Fruit fly (Drosophila melanogaster): Measurements from ENCODE around the gene PNUTS.

PNUTS gene

dm6 chr2L:827516-828362 lies 42.5 kb upstream of the PNUTS start (continued):
- TF ChIP-seq lilli (GFP tag; optimal IDR thresholded peaks at IDR 0.05) = no peak
- peak; percentile 48 for TF ChIP-seq CG17385 (GFP tag; optimal IDR thresholded peaks at IDR 0.05)
- no peak for TF ChIP-seq NFAT (GFP tag; IDR thresholded peaks at IDR 0.05)
- no peak for TF ChIP-seq CG7928 (GFP tag; optimal IDR thresholded peaks at IDR 0.05)
- TF ChIP-seq gem (tag; optimal IDR thresholded peaks at IDR 0.05) = peak; percentile 84
- no peak for TF ChIP-seq CG10565 (GFP tag; optimal IDR thresholded peaks at IDR 0.05)
- peak; percentile 42 for TF ChIP-seq unpg (GFP tag; optimal IDR thresholded peaks at IDR 0.05)
- TF ChIP-seq Ets97D (GFP tag; optimal IDR thresholded peaks at IDR 0.05) = no peak
- no peak for TF ChIP-seq Nf-YA (GFP tag; IDR thresholded peaks at IDR 0.05)
- peak; percentile 23 for TF ChIP-seq CG8388 (GFP tag; optimal IDR thresholded peaks at IDR 0.05)
- TF ChIP-seq CG15479 (GFP tag; optimal IDR thresholded peaks at IDR 0.05) = peak; percentile 42
- TF ChIP-seq ewg (GFP tag; optimal IDR thresholded peaks at IDR 0.05) = peak; percentile 46
- TF ChIP-seq pros (GFP tag; optimal IDR thresholded peaks at IDR 0.05) = peak; percentile 17
- TF ChIP-seq jumu (GFP tag; optimal IDR thresholded peaks at IDR 0.05) = no peak
- peak; percentile 29 for TF ChIP-seq odd (GFP tag; optimal IDR thresholded peaks at IDR 0.05)
- TF ChIP-seq ind (GFP tag; optimal IDR thresholded peaks at IDR 0.05) = no peak
- no peak for TF ChIP-seq CrebB (tag; optimal IDR thresholded peaks at IDR 0.05)
- peak; percentile 54 for TF ChIP-seq CG2202 (tag; optimal IDR thresholded peaks at IDR 0.05)
- no peak for TF ChIP-seq al (GFP tag; IDR thresholded peaks at IDR 0.05)
- no peak for TF ChIP-seq ara (GFP tag; IDR thresholded peaks at IDR 0.05)
- TF ChIP-seq CG7271 (tag; optimal IDR thresholded peaks at IDR 0.05) = no peak
- TF ChIP-seq CG2889 (GFP tag; IDR thresholded peaks at IDR 0.05) = no peak
- TF ChIP-seq Hr51 (GFP tag; optimal IDR thresholded peaks at IDR 0.05) = no peak
- TF ChIP-seq CG10462 (GFP tag; optimal IDR thresholded peaks at IDR 0.05) = peak; percentile 32
- TF ChIP-seq CG7556 (GFP tag; optimal IDR thresholded peaks at IDR 0.05) = peak; percentile 57
- peak; percentile 66 for TF ChIP-seq CG2875 (GFP tag; optimal IDR thresholded peaks at IDR 0.05)
- peak; percentile 33 for TF ChIP-seq CG8089 (GFP tag; optimal IDR thresholded peaks at IDR 0.05)
- peak; percentile 6 for TF ChIP-seq CG30431 (GFP tag; optimal IDR thresholded peaks at IDR 0.05)
- TF ChIP-seq fd96Cb (tag; optimal IDR thresholded peaks at IDR 0.05) = peak; percentile 39
- no peak; the same call in 1 of the 2 replicates for TF ChIP-seq CG32772 (GFP tag; IDR thresholded peaks at IDR 0.05)
- TF ChIP-seq Fer2 (tag; optimal IDR thresholded peaks at IDR 0.05) = no peak
- TF ChIP-seq salm (tag; optimal IDR thresholded peaks at IDR 0.05) = peak; percentile 44
- no peak for TF ChIP-seq CG4404 (GFP tag; IDR thresholded peaks at IDR 0.05)
- TF ChIP-seq CG8924 (tag; optimal IDR thresholded peaks at IDR 0.05) = peak; percentile 59
- no peak for TF ChIP-seq wor (GFP tag; IDR thresholded peaks at IDR 0.05)
- no peak for TF ChIP-seq kay (GFP tag; optimal IDR thresholded peaks at IDR 0.05)
- TF ChIP-seq TFAM (GFP tag; optimal IDR thresholded peaks at IDR 0.05) = no peak
- peak in 1 of 2 experiments; percentile 60 for TF ChIP-seq bsh (GFP tag; optimal IDR thresholded peaks at IDR 0.05)
- peak; percentile 94 for TF ChIP-seq sens (GFP tag)
- peak; percentile 65 for TF ChIP-seq gsb-n (tag; optimal IDR thresholded peaks at IDR 0.05)
- TF ChIP-seq HmgZ (tag; optimal IDR thresholded peaks at IDR 0.05) = no peak
- no peak for TF ChIP-seq CG10654 (GFP tag; optimal IDR thresholded peaks at IDR 0.05)
- TF ChIP-seq Atf3 (GFP tag; optimal IDR thresholded peaks at IDR 0.05) = peak; percentile 10
- no peak for TF ChIP-seq trh (GFP tag; optimal IDR thresholded peaks at IDR 0.05)
- no peak for TF ChIP-seq sna (GFP tag; IDR thresholded peaks at IDR 0.05; ENCODE audit: partially characterized antibody)
- peak; percentile 60; the same call in 1 of the 2 replicates for TF ChIP-seq Xrp1 (GFP tag; IDR thresholded peaks at IDR 0.05)
- peak; percentile 10 for TF ChIP-seq CG4854 (GFP tag; optimal IDR thresholded peaks at IDR 0.05)
- TF ChIP-seq D (optimal IDR thresholded peaks at IDR 0.05) = no peak
- peak; percentile 62 for TF ChIP-seq D (GFP tag; optimal IDR thresholded peaks at IDR 0.05)

All from whole organism, embryonic.